Fruit fly (Drosophila melanogaster) whole organism, embryonic: ENCODE results near the gene CG13690.
A peak's percentile ranks its signal among the peaks of the same experiment; 100 is the strongest.

Source experiments
- Asciz ChIP-seq: fragments of 200-800 bp; sonication (Bioruptor generic); optimal IDR thresholded peaks from 2 replicates; lab custom pipeline; 2017; ENCODE audit warnings: missing biosample characterization, mild to moderate bottlenecking, missing genetic modification characterization, missing genetic modification reagents
- Awh ChIP-seq: fragments of 200-800 bp; sonication (Bioruptor generic); IDR thresholded peaks from 2 replicates; pipeline ENCODE4, ENCODE4 v1.3.6; 2022; ENCODE audit warnings: missing biosample characterization, missing genetic modification characterization
- B-H1 ChIP-seq: fragments of 200-800 bp; sonication (Bioruptor generic); IDR thresholded peaks from 3 replicates; pipeline ENCODE4 v1.3.6; 2022; ENCODE audit warnings: missing biosample characterization, missing genetic modification characterization
- CG11560 ChIP-seq: fragments of 200-800 bp; sonication (Bioruptor generic); IDR thresholded peaks from 3 replicates; pipeline ENCODE4 v1.3.6; 2022; ENCODE audit warnings: missing biosample characterization, missing genetic modification characterization
- CG14710 ChIP-seq: fragments of 200-800 bp; sonication (Bioruptor generic); optimal IDR thresholded peaks from 3 replicates; lab custom pipeline; 2019; ENCODE audit warnings: missing biosample characterization, mild to moderate bottlenecking, missing genetic modification characterization, moderate library complexity
- CG15011 ChIP-seq: fragments of 200-800 bp; sonication (Bioruptor generic); optimal IDR thresholded peaks from 3 replicates; lab custom pipeline; 2018; ENCODE audit warnings: missing biosample characterization, mild to moderate bottlenecking, missing genetic modification characterization
- CG15073 ChIP-seq: fragments of 200-800 bp; sonication (Bioruptor generic); optimal IDR thresholded peaks from 2 replicates; lab custom pipeline; 2016; ENCODE audit warnings: missing biosample characterization, missing genetic modification characterization
- CG1602 ChIP-seq: fragments of 200-800 bp; sonication (Bioruptor generic); optimal IDR thresholded peaks from 3 replicates; lab custom pipeline; 2016; ENCODE audit warnings: missing biosample characterization, missing genetic modification characterization
- CG1603 ChIP-seq: fragments of 200-800 bp; sonication (Bioruptor generic); optimal IDR thresholded peaks from 2 replicates; lab custom pipeline; 2019; ENCODE audit warnings: missing biosample characterization, mild to moderate bottlenecking, missing genetic modification characterization, moderate library complexity
- CG2120 ChIP-seq: fragments of 200-800 bp; sonication (Bioruptor generic); optimal IDR thresholded peaks from 3 replicates; lab custom pipeline; 2016; ENCODE audit warnings: missing biosample characterization, missing genetic modification characterization
- CG2875 ChIP-seq: fragments of 200-800 bp; sonication (Bioruptor generic); optimal IDR thresholded peaks from 2 replicates; lab custom pipeline; 2017; ENCODE audit warnings: missing biosample characterization, mild to moderate bottlenecking, missing genetic modification characterization, missing genetic modification reagents
- CG2889 ChIP-seq: fragments of 200-800 bp; sonication (Bioruptor generic); IDR thresholded peaks from 3 replicates; pipeline ENCODE4 v1.3.6; 2022; ENCODE audit warnings: missing biosample characterization, missing genetic modification characterization
- CG30403 ChIP-seq: fragments of 200-800 bp; sonication (Bioruptor generic); optimal IDR thresholded peaks from 3 replicates; lab custom pipeline; 2016; ENCODE audit warnings: missing biosample characterization, missing genetic modification characterization
- CG3065 ChIP-seq: fragments of 200-800 bp; sonication (Bioruptor generic); optimal IDR thresholded peaks from 2 replicates; lab custom pipeline; 2016; ENCODE audit warnings: missing biosample characterization, missing genetic modification characterization
- CG31441 ChIP-seq: fragments of 200-800 bp; sonication (Bioruptor generic); IDR thresholded peaks from 2 replicates; pipeline ENCODE4 v1.3.6; 2022; ENCODE audit warnings: missing biosample characterization, missing genetic modification characterization
- CG33557 ChIP-seq: fragments of 200-800 bp; sonication (Bioruptor generic); optimal IDR thresholded peaks from 2 replicates; lab custom pipeline; 2019; ENCODE audit warnings: missing biosample characterization, mild to moderate bottlenecking, missing genetic modification characterization, moderate library complexity
- CG4328 ChIP-seq: fragments of 200-800 bp; sonication (Bioruptor generic); optimal IDR thresholded peaks from 3 replicates; lab custom pipeline; 2017; ENCODE audit warnings: missing biosample characterization, missing genetic modification reagents, missing genetic modification characterization
- CG4404 ChIP-seq: fragments of 200-800 bp; sonication (Bioruptor generic); IDR thresholded peaks from 2 replicates; pipeline ENCODE4 v1.3.6; 2022; ENCODE audit warnings: missing biosample characterization, missing genetic modification characterization
- CG7271 ChIP-seq: fragments of 200-800 bp; sonication (Bioruptor generic); optimal IDR thresholded peaks from 2 replicates; lab custom pipeline; 2018; ENCODE audit warnings: missing biosample characterization, mild to moderate bottlenecking, missing genetic modification characterization, moderate library complexity
- CG7928 ChIP-seq: fragments of 200-800 bp; sonication (Bioruptor generic); optimal IDR thresholded peaks from 2 replicates; lab custom pipeline; 2017; ENCODE audit warnings: missing biosample characterization, mild to moderate bottlenecking, missing genetic modification characterization
- Dbx ChIP-seq: fragments of 200-800 bp; sonication (Bioruptor generic); IDR thresholded peaks from 3 replicates; pipeline ENCODE4 v1.3.6; 2022; ENCODE audit warnings: missing biosample characterization, missing genetic modification characterization
- Doc2 ChIP-seq: fragments of 200-800 bp; sonication (Bioruptor generic); IDR thresholded peaks from 2 replicates; pipeline ENCODE4 v1.3.6; 2022; ENCODE audit warnings: missing biosample characterization, missing genetic modification characterization
- Doc3 ChIP-seq: fragments of 200-800 bp; sonication (Bioruptor generic); IDR thresholded peaks from 3 replicates; pipeline ENCODE4 v1.3.6; 2022; ENCODE audit warnings: missing biosample characterization, missing genetic modification characterization; ENCODE audit not compliant: partially characterized antibody
- Elba2 ChIP-seq: fragments of 200-800 bp; sonication (Bioruptor generic); optimal IDR thresholded peaks from 3 replicates; lab custom pipeline; 2016; ENCODE audit warnings: missing biosample characterization, missing genetic modification characterization
- Fer3 ChIP-seq: fragments of 200-800 bp; sonication (Bioruptor generic); optimal IDR thresholded peaks from 2 replicates; lab custom pipeline; 2018; ENCODE audit warnings: missing biosample characterization, mild to moderate bottlenecking, missing genetic modification characterization, moderate library complexity
- Gug ChIP-seq: fragments of 200-800 bp; sonication (Bioruptor generic); IDR thresholded peaks from 4 replicates; pipeline ENCODE4 v1.3.6; 2022; ENCODE audit warnings: missing biosample characterization, missing genetic modification characterization
- Hr3 ChIP-seq: fragments of 200-800 bp; sonication (Bioruptor generic); optimal IDR thresholded peaks from 3 replicates; lab custom pipeline; 2016; ENCODE audit warnings: missing biosample characterization, missing genetic modification characterization
- Mad ChIP-seq: fragments of 200-800 bp; sonication (Bioruptor generic); optimal IDR thresholded peaks from 2 replicates; lab custom pipeline; 2016; ENCODE audit warnings: missing biosample characterization, missing genetic modification characterization
- Myb ChIP-seq: fragments of 200-800 bp; sonication (Bioruptor generic); optimal IDR thresholded peaks from 2 replicates; lab custom pipeline; 2016; ENCODE audit warnings: missing biosample characterization, missing genetic modification characterization
- Sox100B ChIP-seq: fragments of 200-800 bp; sonication (Bioruptor generic); optimal IDR thresholded peaks from 3 replicates; lab custom pipeline; 2018; ENCODE audit warnings: missing biosample characterization, mild to moderate bottlenecking, missing genetic modification characterization
- ac ChIP-seq: fragments of 200-800 bp; sonication (Bioruptor generic); optimal IDR thresholded peaks from 3 replicates; lab custom pipeline; 2017; ENCODE audit warnings: missing biosample characterization, mild to moderate bottlenecking, missing genetic modification characterization
- cato ChIP-seq: fragments of 200-800 bp; sonication (Bioruptor generic); optimal IDR thresholded peaks from 2 replicates; lab custom pipeline; 2016; ENCODE audit warnings: missing biosample characterization, missing genetic modification characterization, borderline replicate concordance
- dan ChIP-seq: fragments of 200-800 bp; sonication (Bioruptor generic); IDR thresholded peaks from 2 replicates; pipeline ENCODE4 v1.3.6; 2022; ENCODE audit warnings: missing biosample characterization, missing genetic modification characterization
- eve ChIP-seq, 2 experiments: fragments of >200 bp; optimal IDR thresholded peaks; 2 replicates each; lab custom pipeline; 2017; ENCODE audit warnings: missing biosample characterization in 2 of 2, missing genetic modification characterization in 2 of 2
- ewg ChIP-seq: fragments of 200-800 bp; sonication (Bioruptor generic); optimal IDR thresholded peaks from 3 replicates; lab custom pipeline; 2017; ENCODE audit warnings: mild to moderate bottlenecking, missing biosample characterization, missing genetic modification reagents, missing genetic modification characterization
- ftz-f1 ChIP-seq: fragments of 200-800 bp; sonication (Bioruptor generic); optimal IDR thresholded peaks from 2 replicates; lab custom pipeline; 2016; ENCODE audit warnings: missing biosample characterization, missing genetic modification characterization
- hb ChIP-seq: fragments of 200-800 bp; sonication (Bioruptor generic); IDR thresholded peaks from 3 replicates; pipeline ENCODE4 v1.3.6; 2022; ENCODE audit warnings: missing biosample characterization, missing genetic modification characterization; ENCODE audit not compliant: partially characterized antibody
- inv ChIP-seq: fragments of 200-800 bp; sonication (Bioruptor generic); IDR thresholded peaks from 2 replicates; pipeline ENCODE4 v1.3.6; 2022; ENCODE audit warnings: missing biosample characterization, missing genetic modification characterization; ENCODE audit not compliant: partially characterized antibody
- kay ChIP-seq: fragments of 200-800 bp; sonication (Bioruptor generic); optimal IDR thresholded peaks from 2 replicates; lab custom pipeline; 2016; ENCODE audit warnings: missing biosample characterization, missing genetic modification characterization
- lbe ChIP-seq: fragments of 200-800 bp; sonication (Bioruptor generic); optimal IDR thresholded peaks from 2 replicates; lab custom pipeline; 2016; ENCODE audit warnings: missing biosample characterization, mild to moderate bottlenecking, missing genetic modification characterization
- lilli ChIP-seq: fragments of 200-800 bp; sonication (Bioruptor generic); optimal IDR thresholded peaks from 3 replicates; lab custom pipeline; 2016; ENCODE audit warnings: missing biosample characterization, missing genetic modification characterization
- nerfin-2 ChIP-seq: fragments of 200-800 bp; sonication (Bioruptor generic); IDR thresholded peaks from 2 replicates; pipeline ENCODE4 v1.3.6; 2022; ENCODE audit warnings: missing biosample characterization, missing genetic modification characterization; ENCODE audit not compliant: partially characterized antibody
- p53 ChIP-seq: fragments of 200-800 bp; sonication (Bioruptor generic); optimal IDR thresholded peaks from 2 replicates; lab custom pipeline; 2016; ENCODE audit warnings: missing biosample characterization, missing genetic modification characterization
- pan ChIP-seq, 4 experiments: fragments of >200 bp in 3 of 4; fragments of 200-800 bp in 1 of 4; sonication (Bioruptor generic) in 1 of 4; optimal IDR thresholded peaks in 3 of 4; IDR thresholded peaks in 1 of 4; 2 replicates each; pipeline versions ENCODE4 v1.3.6 to Lab custom; 2017 to 2022; ENCODE audit warnings: missing biosample characterization in 2 of 4, missing genetic modification characterization in 2 of 4, mixed read lengths in 1 of 4
- pnt ChIP-seq: fragments of 200-800 bp; sonication (Bioruptor generic); optimal IDR thresholded peaks from 3 replicates; lab custom pipeline; 2016; ENCODE audit warnings: missing biosample characterization, missing genetic modification characterization
- repo ChIP-seq: fragments of 200-800 bp; sonication (Bioruptor generic); optimal IDR thresholded peaks from 2 replicates; lab custom pipeline; 2016; ENCODE audit warnings: missing biosample characterization, missing genetic modification characterization
- rib ChIP-seq: fragments of 200-800 bp; sonication (Bioruptor generic); IDR thresholded peaks from 2 replicates; pipeline ENCODE4 v1.3.6; 2022; ENCODE audit warnings: missing biosample characterization, missing genetic modification characterization
- shn ChIP-seq: fragments of 200-800 bp; sonication (Bioruptor generic); optimal IDR thresholded peaks from 3 replicates; lab custom pipeline; 2016; ENCODE audit warnings: missing biosample characterization, missing genetic modification characterization
- zen ChIP-seq: fragments of 200-800 bp; sonication (Bioruptor generic); optimal IDR thresholded peaks from 3 replicates; lab custom pipeline; 2018; ENCODE audit warnings: missing biosample characterization, mild to moderate bottlenecking, missing genetic modification characterization, moderate library complexity

The CG13690 gene

DNA sequence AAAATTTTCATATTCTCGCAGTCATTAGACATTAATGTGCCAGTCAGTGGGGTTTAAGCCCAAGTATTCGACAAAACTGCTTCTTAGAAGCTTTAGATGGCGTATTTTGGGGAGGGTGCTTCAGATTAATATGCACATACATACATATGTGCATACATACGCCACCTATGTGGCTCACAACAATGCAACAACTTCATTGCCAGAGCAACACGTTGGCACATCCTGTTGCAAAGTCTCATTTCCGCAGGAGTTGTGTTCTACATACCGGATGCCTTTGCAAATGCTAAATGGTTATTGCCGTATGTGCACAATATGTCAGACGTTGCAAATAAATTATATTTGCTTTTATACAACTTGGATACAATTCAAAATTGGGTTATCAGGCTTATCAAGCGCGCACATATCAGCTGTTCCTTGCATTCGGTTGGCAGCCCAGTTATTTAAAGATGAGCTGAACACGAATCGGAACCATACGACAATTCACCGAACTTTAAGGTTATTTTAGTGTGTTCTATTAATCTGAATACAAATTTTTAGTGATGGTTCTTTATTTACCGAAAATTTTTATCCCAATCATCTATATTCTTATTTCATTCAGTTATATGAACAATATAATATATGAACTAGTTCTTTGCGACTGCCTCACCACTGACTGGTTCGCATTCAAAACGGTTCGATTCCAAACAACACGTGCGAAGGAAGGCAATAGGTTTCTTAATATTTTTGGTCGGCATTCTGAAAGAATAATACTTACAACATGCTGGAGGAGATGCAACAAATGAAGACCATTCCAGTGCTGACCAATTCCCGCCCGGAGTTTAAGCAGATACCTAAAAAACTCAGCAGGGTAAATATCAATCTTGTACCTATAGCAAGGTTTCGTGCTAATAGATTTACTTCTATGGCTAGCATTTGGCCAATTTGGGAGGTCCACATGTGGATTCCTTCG is 15.6 kb downstream of the CG13690 start, which contains the start of gene Polr1B (continued):
- TF ChIP-seq CG4328 (GFP tag; lab: Kevin White, UChicago) (no peak), CG14710 (peak; percentile 71), Fer3 (tag; lab: Kevin White, UChicago) (no peak), lbe (no peak), ftz-f1 (GFP tag; lab: Kevin White, UChicago) (no peak), Elba2 (GFP tag; lab: Kevin White, UChicago) (peak; percentile 38), pnt (GFP tag; lab: Kevin White, UChicago) (no peak), Doc2 (GFP tag; lab: Robert Waterston, UW) (no peak), CG2120 (GFP tag; lab: Kevin White, UChicago) (peak; percentile 39), repo (GFP tag; lab: Kevin White, UChicago) (no peak), p53 (GFP tag; lab: Kevin White, UChicago) (no peak), CG1602 (no peak), CG15011 (GFP tag; lab: Kevin White, UChicago) (no peak), Doc3 (no peak; the same call in 2 of the 3 replicates), CG7928 (GFP tag; lab: Kevin White, UChicago) (no peak), ac (GFP tag; lab: Kevin White, UChicago) (no peak), inv (GFP tag; lab: Robert Waterston, UW) (peak; percentile 57; the same call in 1 of the 2 replicates), dan (GFP tag; lab: Robert Waterston, UW) (no peak), CG31441 (GFP tag; lab: Robert Waterston, UW) (no peak), CG1603 (tag; lab: Kevin White, UChicago) (no peak), pan (optimal IDR thresholded peaks at IDR 0.05; lab: Kevin White, UChicago) (no peak), pan (GFP tag; optimal IDR thresholded peaks at IDR 0.05 in 1 of 2, IDR thresholded peaks at IDR 0.05 in 1 of 2) (no peak), eve (GFP tag; optimal IDR thresholded peaks at IDR 0.05; lab: Kevin White, UChicago) (no peak), Myb (GFP tag; lab: Kevin White, UChicago) (peak; percentile 33), nerfin-2 (no peak), cato (GFP tag; lab: Kevin White, UChicago) (no peak), Gug (no peak), ewg (no peak), hb (GFP tag; lab: Robert Waterston, UW) (no peak), Mad (no peak), kay (GFP tag; lab: Kevin White, UChicago) (no peak), zen (tag; lab: Kevin White, UChicago) (no peak), Dbx (GFP tag; lab: Robert Waterston, UW) (no peak), Asciz (GFP tag; lab: Kevin White, UChicago) (no peak), CG2889 (GFP tag; lab: Robert Waterston, UW) (no peak), CG7271 (no peak), CG3065 (GFP tag; lab: Kevin White, UChicago) (no peak), Awh (GFP tag; lab: Robert Waterston, UW) (no peak), shn (GFP tag; lab: Kevin White, UChicago) (no peak), B-H1 (GFP tag; lab: Robert Waterston, UW) (no peak), CG2875 (GFP tag; lab: Kevin White, UChicago) (no peak), rib (GFP tag; lab: Robert Waterston, UW) (no peak), Hr3 (GFP tag; lab: Kevin White, UChicago) (peak; percentile 9), CG33557 (no peak), CG11560 (tag; lab: Robert Waterston, UW) (no peak), CG30403 (GFP tag; lab: Kevin White, UChicago) (peak; percentile 24), Sox100B (GFP tag; lab: Kevin White, UChicago) (no peak), lilli (GFP tag; lab: Kevin White, UChicago) (peak; percentile 16), CG15073 (GFP tag; lab: Kevin White, UChicago) (no peak), CG4404 (no peak)
